Fruit fly (Drosophila melanogaster): ENCODE measurements around the gene CG31787.
A peak's percentile ranks its signal among the peaks of the same experiment; 100 is the strongest.

CG31787 gene

DNA sequence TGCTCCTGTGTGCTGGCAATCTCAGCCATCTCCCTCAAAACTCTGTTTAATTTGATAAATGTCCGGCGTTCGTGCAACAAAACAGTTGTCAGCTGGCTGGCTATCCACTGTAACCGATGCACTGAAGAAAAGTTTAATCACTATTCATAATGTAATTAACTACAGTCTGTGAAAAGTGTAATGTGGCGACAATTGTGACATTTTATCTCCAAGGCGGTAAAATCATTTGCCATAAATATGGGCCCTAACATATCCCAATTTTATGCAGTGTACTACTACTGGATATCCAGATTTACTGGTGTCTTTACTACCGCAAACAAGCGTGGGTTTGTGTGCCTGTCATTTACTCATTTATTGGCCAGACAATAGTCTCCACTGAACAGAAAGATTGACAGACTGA, 43.2 kb upstream of the CG31787 start (continued):
- TF ChIP-seq Lhr (GFP tag; optimal IDR thresholded peaks at IDR 0.05), result no peak
- TF ChIP-seq CG9215 (GFP tag; IDR thresholded peaks at IDR 0.05), result no peak
- no peak for TF ChIP-seq CG18764 (GFP tag; optimal IDR thresholded peaks at IDR 0.05)
- TF ChIP-seq CHES-1-like (GFP tag; optimal IDR thresholded peaks at IDR 0.05), result no peak
- TF ChIP-seq gro (GFP tag; optimal IDR thresholded peaks at IDR 0.05), result no peak
- TF ChIP-seq vvl (GFP tag; IDR thresholded peaks at IDR 0.05), result peak; percentile 77
- no peak for TF ChIP-seq usp (GFP tag; optimal IDR thresholded peaks at IDR 0.05)
- no peak for TF ChIP-seq zf30C (GFP tag; optimal IDR thresholded peaks at IDR 0.05)
- TF ChIP-seq gcm (GFP tag; optimal IDR thresholded peaks at IDR 0.05), result no peak
- no peak for TF ChIP-seq psq (GFP tag; optimal IDR thresholded peaks at IDR 0.05)
- TF ChIP-seq CG3995 (GFP tag; optimal IDR thresholded peaks at IDR 0.05), result no peak
- TF ChIP-seq CG7963 (GFP tag; IDR thresholded peaks at IDR 0.05; ENCODE audit: partially characterized antibody), result no peak
- TF ChIP-seq peb (GFP tag; IDR thresholded peaks at IDR 0.05), result no peak
- no peak for TF ChIP-seq D19B (GFP tag; optimal IDR thresholded peaks at IDR 0.05)
- no peak for TF ChIP-seq CG33557 (GFP tag; optimal IDR thresholded peaks at IDR 0.05)
- TF ChIP-seq gce (GFP tag; IDR thresholded peaks at IDR 0.05), result peak; percentile 65; the same call in 1 of the 3 replicates
- no peak for TF ChIP-seq CG12104 (GFP tag; optimal IDR thresholded peaks at IDR 0.05)
- TF ChIP-seq TFAM (GFP tag; optimal IDR thresholded peaks at IDR 0.05), result no peak
- no peak for TF ChIP-seq esg (GFP tag; conservative IDR thresholded peaks at IDR 0.05)
- no peak for TF ChIP-seq CG31365 (tag; optimal IDR thresholded peaks at IDR 0.05)
- no peak for TF ChIP-seq CkIIα-i1 (GFP tag; IDR thresholded peaks at IDR 0.05)
- TF ChIP-seq CG12659 (GFP tag; optimal IDR thresholded peaks at IDR 0.05), result peak; percentile 21
- TF ChIP-seq CG4820 (GFP tag; optimal IDR thresholded peaks at IDR 0.05), result no peak
- no peak for TF ChIP-seq CG8478 (optimal IDR thresholded peaks at IDR 0.05)
- no peak for TF ChIP-seq CG34376 (GFP tag; optimal IDR thresholded peaks at IDR 0.05)
- no peak for TF ChIP-seq CG6765 (GFP tag; optimal IDR thresholded peaks at IDR 0.05)
- peak; percentile 18 to 33 for TF ChIP-seq chif (GFP tag; optimal IDR thresholded peaks at IDR 0.05)
- TF ChIP-seq NfI (GFP tag; optimal IDR thresholded peaks at IDR 0.05), result peak; percentile 39
- TF ChIP-seq Ssrp (tag; optimal IDR thresholded peaks at IDR 0.05), result no peak
- TF ChIP-seq CG4282 (GFP tag; optimal IDR thresholded peaks at IDR 0.05), result no peak
- peak in 1 of 2 experiments; percentile 41 for TF ChIP-seq Hr51 (GFP tag; optimal IDR thresholded peaks at IDR 0.05)
- no peak for TF ChIP-seq corto (GFP tag; optimal IDR thresholded peaks at IDR 0.05)
- TF ChIP-seq CG10979 (tag; optimal IDR thresholded peaks at IDR 0.05), result peak; percentile 16
- no peak for TF ChIP-seq ERR (GFP tag; optimal IDR thresholded peaks at IDR 0.05)
- TF ChIP-seq CG34422 (GFP tag; IDR thresholded peaks at IDR 0.05), result no peak
- no peak for TF ChIP-seq ewg (GFP tag; optimal IDR thresholded peaks at IDR 0.05)
- no peak for TF ChIP-seq Oaz (GFP tag; IDR thresholded peaks at IDR 0.05)
- TF ChIP-seq CG9932 (GFP tag; IDR thresholded peaks at IDR 0.05), result no peak
- peak; percentile 54 for TF ChIP-seq Oli (tag; optimal IDR thresholded peaks at IDR 0.05)
- TF ChIP-seq Hey (tag; optimal IDR thresholded peaks at IDR 0.05), result no peak
- TF ChIP-seq CG1647 (GFP tag; optimal IDR thresholded peaks at IDR 0.05), result no peak
- no peak for TF ChIP-seq CG10321 (GFP tag; IDR thresholded peaks at IDR 0.05)
- peak; percentile 23 for TF ChIP-seq Bteb2 (GFP tag; optimal IDR thresholded peaks at IDR 0.05)
- no peak for TF ChIP-seq BtbVII (GFP tag; optimal IDR thresholded peaks at IDR 0.05)
- no peak for TF ChIP-seq CG16815 (GFP tag; optimal IDR thresholded peaks at IDR 0.05)
- no peak for TF ChIP-seq zen2 (GFP tag; IDR thresholded peaks at IDR 0.05; ENCODE audit: partially characterized antibody)
- TF ChIP-seq CG12942 (GFP tag; optimal IDR thresholded peaks at IDR 0.05), result peak; percentile 14
- TF ChIP-seq nmo (GFP tag; optimal IDR thresholded peaks at IDR 0.05), result no peak
- TF ChIP-seq wek (GFP tag; optimal IDR thresholded peaks at IDR 0.05), result no peak
- TF ChIP-seq CG14014 (GFP tag; IDR thresholded peaks at IDR 0.05), result 0 out of 2 replicates have a peak, but pooled peaks have one; percentile 54
- no peak for TF ChIP-seq wdn (GFP tag; IDR thresholded peaks at IDR 0.05)
- TF ChIP-seq CG1602 (GFP tag; optimal IDR thresholded peaks at IDR 0.05), result no peak

Data from whole organism, embryonic.